Worm (Caenorhabditis elegans) whole organism, late embryonic: ENCODE results near the gene nhr-58.

Experiments used
- F13H6.1 ChIP-seq: sonication (generic microtip); optimal IDR thresholded peaks from 2 replicates; lab custom pipeline; 2016; ENCODE audit warnings: missing genetic modification characterization, missing compliant biosample characterization
- K02D7.2 ChIP-seq: sonication (generic microtip); optimal IDR thresholded peaks from 2 replicates; lab custom pipeline; 2017; ENCODE audit warnings: mild to moderate bottlenecking, missing genetic modification characterization, missing compliant biosample characterization
- ceh-14 ChIP-seq: sonication (generic microtip); optimal IDR thresholded peaks from 2 replicates; lab custom pipeline; 2016; ENCODE audit warnings: missing genotype, missing genetic modification characterization, missing compliant biosample characterization
- ceh-18 ChIP-seq: sonication (generic microtip); optimal IDR thresholded peaks from 2 replicates; lab custom pipeline; 2016; ENCODE audit warnings: missing genetic modification characterization, missing compliant biosample characterization
- ceh-19 ChIP-seq: fragments of 200-800 bp; sonication (Bioruptor generic); optimal IDR thresholded peaks from 2 replicates; lab custom pipeline; 2018; ENCODE audit warnings: mild to moderate bottlenecking, missing genetic modification characterization, missing compliant biosample characterization
- ceh-2 ChIP-seq: sonication (generic microtip); optimal IDR thresholded peaks from 2 replicates; lab custom pipeline; 2016; ENCODE audit warnings: missing genotype, missing genetic modification characterization, missing compliant biosample characterization
- ceh-48 ChIP-seq: sonication (generic microtip); optimal IDR thresholded peaks from 2 replicates; lab custom pipeline; 2016; ENCODE audit warnings: missing genetic modification characterization, inconsistent platforms, missing compliant biosample characterization
- ceh-6 ChIP-seq: fragments of 200-800 bp; sonication (Bioruptor generic); optimal IDR thresholded peaks from 2 replicates; lab custom pipeline; 2018; ENCODE audit warnings: mild to moderate bottlenecking, missing genetic modification characterization, missing compliant biosample characterization
- dve-1 ChIP-seq: sonication (generic microtip); optimal IDR thresholded peaks from 2 replicates; lab custom pipeline; 2017; ENCODE audit warnings: antibody characterized with exemption, mild to moderate bottlenecking, missing genetic modification characterization, missing compliant biosample characterization
- elt-2 ChIP-seq: sonication (generic microtip); optimal IDR thresholded peaks from 2 replicates; lab custom pipeline; 2016; ENCODE audit warnings: missing genetic modification reagents, missing genetic modification characterization, missing compliant biosample characterization
- elt-4 ChIP-seq: sonication (generic microtip); optimal IDR thresholded peaks from 2 replicates; lab custom pipeline; 2016; ENCODE audit warnings: missing genetic modification characterization, missing compliant biosample characterization
- fkh-10 ChIP-seq: fragments of 150-350 bp; optimal IDR thresholded peaks from 2 replicates; lab custom pipeline; 2014; ENCODE audit warnings: missing biosample characterization, missing genetic modification reagents, missing genetic modification characterization
- hlh-13 ChIP-seq: fragments of 200-800 bp; sonication (Bioruptor generic); optimal IDR thresholded peaks from 2 replicates; lab custom pipeline; 2018; ENCODE audit warnings: mild to moderate bottlenecking, missing genetic modification characterization, missing compliant biosample characterization
- hlh-6 ChIP-seq: sonication (generic microtip); optimal IDR thresholded peaks from 2 replicates; lab custom pipeline; 2016; ENCODE audit warnings: missing genotype, missing genetic modification characterization, missing compliant biosample characterization
- nfya-1 ChIP-seq: sonication (generic microtip); optimal IDR thresholded peaks from 2 replicates; lab custom pipeline; 2017; ENCODE audit warnings: missing genetic modification characterization, mild to moderate bottlenecking, missing compliant biosample characterization, antibody characterized with exemption, moderate library complexity
- nhr-11 ChIP-seq: fragments of 150-350 bp; optimal IDR thresholded peaks from 2 replicates; lab custom pipeline; 2014; ENCODE audit warnings: missing biosample characterization, missing genetic modification characterization
- npax-4 ChIP-seq: sonication (generic microtip); optimal IDR thresholded peaks from 2 replicates; lab custom pipeline; 2016; ENCODE audit warnings: missing genetic modification characterization, missing compliant biosample characterization
- pat-9 ChIP-seq: fragments of 200-800 bp; sonication (Bioruptor generic); optimal IDR thresholded peaks from 2 replicates; lab custom pipeline; 2018; ENCODE audit warnings: mild to moderate bottlenecking, missing genetic modification characterization, moderate library complexity, missing compliant biosample characterization
- pax-1 ChIP-seq: fragments of 150-350 bp; optimal IDR thresholded peaks from 2 replicates; lab custom pipeline; 2014; ENCODE audit warnings: missing biosample characterization, missing genetic modification characterization
- pros-1 ChIP-seq: fragments of 150-350 bp; optimal IDR thresholded peaks from 2 replicates; lab custom pipeline; 2014; ENCODE audit warnings: missing biosample characterization, missing genetic modification reagents, missing genetic modification characterization
- ref-2 ChIP-seq: sonication (generic microtip); optimal IDR thresholded peaks from 2 replicates; lab custom pipeline; 2016; ENCODE audit warnings: missing genetic modification characterization, missing compliant biosample characterization
- sox-4 ChIP-seq: sonication (generic microtip); optimal IDR thresholded peaks from 2 replicates; lab custom pipeline; 2017; ENCODE audit warnings: mild to moderate bottlenecking, missing genetic modification characterization, inconsistent platforms, missing compliant biosample characterization
- syd-9 ChIP-seq: sonication (generic microtip); optimal IDR thresholded peaks from 2 replicates; lab custom pipeline; 2016; ENCODE audit warnings: mild to moderate bottlenecking, missing genetic modification characterization, moderate library complexity, missing compliant biosample characterization
- tbx-2 ChIP-seq: sonication (generic microtip); optimal IDR thresholded peaks from 2 replicates; lab custom pipeline; 2016; ENCODE audit warnings: missing genetic modification characterization, missing compliant biosample characterization
- zip-5 ChIP-seq: sonication (generic microtip); optimal IDR thresholded peaks from 2 replicates; lab custom pipeline; 2016; ENCODE audit warnings: missing genetic modification characterization, missing compliant biosample characterization
- ztf-16 ChIP-seq: sonication (generic microtip); optimal IDR thresholded peaks from 2 replicates; lab custom pipeline; 2017; ENCODE audit warnings: missing genetic modification characterization, missing compliant biosample characterization

Gene nhr-58

DNA sequence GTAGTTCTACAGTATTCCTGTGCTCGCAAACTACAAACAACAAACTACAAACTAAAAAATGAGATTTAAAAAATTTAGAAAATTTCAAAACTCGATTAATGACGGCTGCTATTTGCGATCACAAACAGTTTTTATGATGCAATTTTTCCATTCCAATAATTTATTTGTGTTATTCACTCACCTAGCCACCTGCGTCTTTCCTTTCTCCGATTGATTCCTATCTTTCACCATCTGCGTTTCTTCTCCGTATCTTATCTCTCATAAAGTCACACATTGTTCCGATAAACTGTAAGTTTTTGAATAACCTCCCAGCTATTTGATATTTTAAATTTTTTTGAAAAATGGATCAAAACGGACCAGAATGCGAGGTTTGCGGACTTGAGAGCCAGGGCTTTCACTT is 2.1 kb downstream of the nhr-58 start, which contains the start of gene nhr-132:
Gene nhr-132, plus strand, starts transcription at position 271 of the 400 bp plus-strand sequence.
- TF ChIP-seq nfya-1 (tag; lab: Kevin White, UChicago) (peak; percentile 14), elt-2 (tag; lab: Kevin White, UChicago) (peak; percentile 21), ztf-16 (tag; lab: Kevin White, UChicago) (no peak)
- TF ChIP-seq, all 69 proteins: peak for 2

DNA sequence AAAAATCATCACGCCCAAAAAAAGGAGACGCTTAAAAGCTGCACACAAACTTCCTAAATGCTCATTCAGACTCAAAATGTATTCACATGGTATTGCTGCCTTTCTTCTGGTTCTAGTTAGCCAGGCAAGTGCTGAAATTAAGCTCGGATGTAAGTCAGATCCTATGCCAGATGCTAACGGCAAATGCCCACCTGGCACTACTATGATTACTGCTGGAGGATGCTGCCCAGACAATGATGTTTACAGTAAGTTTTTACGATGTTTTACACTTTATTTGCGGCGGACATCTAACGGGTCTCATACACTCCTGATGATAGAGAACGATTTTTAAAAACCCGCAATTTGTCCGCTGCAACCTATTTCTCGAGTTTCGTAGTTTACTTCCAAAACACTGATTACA is 4.5 kb downstream of the nhr-58 start, which contains the start of gene C14C6.5:
Gene C14C6.5, plus strand, starts transcription at position 58 of the 400 bp plus-strand sequence.
- no peak for TF ChIP-seq pros-1 (tag; lab: Kevin White, UChicago)
- TF ChIP-seq, all 69 proteins: peak for 0

DNA sequence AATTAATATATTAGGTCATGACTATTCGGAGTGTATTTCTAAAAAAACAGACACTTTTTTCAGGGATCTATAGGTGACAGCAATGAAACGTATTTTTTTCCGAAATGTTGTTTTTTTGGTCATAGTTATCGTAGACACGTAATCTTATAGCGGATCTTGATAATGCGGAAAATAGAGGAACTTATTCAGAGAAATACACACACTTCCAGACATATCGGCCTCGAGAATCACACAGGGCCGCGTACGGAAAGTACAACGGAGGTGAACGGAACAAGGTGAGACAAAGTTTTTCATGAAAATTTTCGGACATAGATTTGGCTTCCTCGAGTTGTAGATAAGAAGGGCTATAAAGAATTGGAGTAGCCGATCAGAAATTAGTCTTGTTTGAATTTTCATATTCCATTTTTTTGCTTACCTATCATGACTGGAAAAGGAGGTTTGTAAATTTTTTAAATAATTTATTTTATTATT is 7.0 kb downstream of the nhr-58 start, which contains the start of gene nhr-155:
Gene nhr-155, plus strand, starts transcription at position 421 of the 471 bp plus-strand sequence.
- TF ChIP-seq ztf-16 (tag; lab: Kevin White, UChicago) (no peak), nhr-11 (tag; lab: Kevin White, UChicago) (no peak), fkh-10 (GFP tag; lab: Kevin White, UChicago) (no peak), ceh-48 (tag; lab: Kevin White, UChicago) (no peak), hlh-13 (GFP tag; lab: Kevin White, UChicago) (no peak), ref-2 (tag; lab: Kevin White, UChicago) (no peak), ceh-18 (tag; lab: Kevin White, UChicago) (no peak), sox-4 (tag; lab: Kevin White, UChicago) (no peak), K02D7.2 (tag; lab: Kevin White, UChicago) (no peak)
- TF ChIP-seq, all 69 proteins: peak for 0

DNA sequence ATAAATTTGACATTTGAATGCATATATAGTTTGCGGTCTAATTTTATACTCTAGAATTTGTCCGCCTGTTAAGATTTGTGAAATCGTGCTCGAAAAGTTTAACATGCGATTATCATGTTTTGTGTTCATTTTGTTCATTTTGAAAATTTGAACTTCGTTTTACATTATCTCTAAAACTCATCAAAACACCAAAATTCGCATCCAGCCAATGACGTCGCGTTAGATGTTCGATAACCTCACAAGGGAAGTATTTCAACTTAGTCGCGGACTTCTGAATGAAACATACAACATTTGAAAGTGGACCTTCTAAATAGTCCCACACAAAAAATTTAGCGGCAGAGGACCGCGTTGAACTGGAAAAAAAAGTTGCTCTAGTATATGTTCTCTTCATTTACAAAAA is 9.4 kb downstream of the nhr-58 start:
- TF ChIP-seq ceh-19, result no peak

DNA sequence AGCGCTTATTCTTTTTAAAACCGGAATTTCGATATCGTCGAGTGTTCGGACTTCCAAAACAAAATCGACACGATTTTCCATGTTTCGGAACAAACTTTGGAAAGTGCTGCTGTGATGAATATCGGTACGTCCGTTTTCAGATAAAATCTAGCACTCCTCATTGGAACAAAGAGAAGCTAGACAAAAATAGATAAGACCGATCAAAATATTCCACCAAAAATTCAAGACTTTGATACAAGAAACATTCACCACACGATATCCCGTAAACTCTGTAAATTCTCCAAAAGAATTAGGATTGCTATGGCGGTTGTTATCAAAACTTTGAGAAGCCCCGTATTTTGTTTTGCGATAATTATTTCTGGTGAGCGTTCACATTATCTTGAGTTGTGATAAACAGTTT is 11.1 kb downstream of the nhr-58 start, which contains the start of gene C14C6.3:
Gene C14C6.3, plus strand, starts transcription at position 301 of the 400 bp plus-strand sequence.
- TF ChIP-seq npax-4, result no peak

DNA sequence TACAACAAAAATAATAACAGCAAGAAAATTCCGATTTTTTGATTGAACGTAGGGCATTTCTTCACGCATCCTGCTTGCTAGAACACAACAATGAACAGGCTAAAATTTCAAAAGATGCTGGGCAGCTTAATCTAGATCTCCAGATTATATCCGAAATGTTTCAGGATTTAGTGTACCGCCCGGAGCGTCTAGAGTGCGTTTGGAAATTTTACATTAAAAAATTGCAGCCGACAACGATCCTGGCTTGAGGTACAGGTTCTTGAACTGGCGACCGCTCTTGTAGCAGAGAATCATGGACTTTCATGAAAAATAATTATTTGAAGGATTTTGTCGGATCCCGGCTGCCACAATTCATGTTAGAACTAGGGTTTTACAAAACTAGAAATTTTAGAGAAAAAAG is 15.9 kb downstream of the nhr-58 start, which contains the start of gene C14C6.6:
Gene C14C6.6, minus strand, starts transcription at position 101 of the 400 bp plus-strand sequence.
- TF ChIP-seq pat-9 (tag; lab: Kevin White, UChicago) (no peak), hlh-6 (no peak)

DNA sequence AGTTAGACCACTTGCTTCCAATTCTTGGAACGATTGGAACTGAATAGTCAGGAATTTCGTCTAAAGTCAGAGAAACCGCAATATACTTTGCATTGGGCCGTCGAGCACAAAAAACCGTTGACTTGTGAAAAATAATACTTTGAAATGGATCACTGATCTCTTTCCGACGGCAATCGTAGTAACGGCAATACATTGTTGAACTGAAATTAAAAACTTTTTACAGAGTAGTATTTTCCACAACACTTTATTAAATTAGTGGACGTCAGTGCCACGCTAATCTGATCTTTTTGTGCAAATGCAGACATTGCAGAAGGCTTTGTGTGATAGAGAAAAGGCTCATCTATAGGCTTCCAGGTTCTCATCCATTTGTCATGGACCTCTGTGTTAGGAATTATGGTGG is 20.3 kb downstream of the nhr-58 start:
- TF ChIP-seq pax-1 (no peak), dve-1 (tag; lab: Kevin White, UChicago) (no peak), F13H6.1 (tag; lab: Kevin White, UChicago) (no peak)

DNA sequence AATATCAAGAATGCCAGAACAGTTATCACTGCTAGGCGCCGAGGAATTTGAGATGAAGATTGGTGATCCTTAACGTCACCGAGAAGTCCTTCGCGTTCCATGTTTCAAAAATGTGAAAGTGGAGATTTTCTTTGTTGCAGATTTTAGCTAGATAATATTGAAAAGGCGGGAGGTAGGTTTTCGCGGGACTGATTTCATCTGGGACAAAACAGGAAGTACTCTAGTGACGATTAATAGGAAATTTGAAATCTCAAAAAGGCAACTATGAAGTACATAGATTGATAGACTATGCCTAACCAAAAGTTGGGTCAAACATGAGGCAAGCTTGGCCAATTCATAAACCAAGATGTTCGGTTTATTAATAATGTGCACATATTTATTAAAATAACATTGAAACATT is 21.0 kb downstream of the nhr-58 start, which contains the start of gene C14C6.8:
Gene C14C6.8, minus strand, starts transcription at position 101 of the 400 bp plus-strand sequence.
- TF ChIP-seq nhr-11 (tag; lab: Kevin White, UChicago) (no peak), ceh-6 (GFP tag; lab: Kevin White, UChicago) (no peak), ceh-19 (no peak)

DNA sequence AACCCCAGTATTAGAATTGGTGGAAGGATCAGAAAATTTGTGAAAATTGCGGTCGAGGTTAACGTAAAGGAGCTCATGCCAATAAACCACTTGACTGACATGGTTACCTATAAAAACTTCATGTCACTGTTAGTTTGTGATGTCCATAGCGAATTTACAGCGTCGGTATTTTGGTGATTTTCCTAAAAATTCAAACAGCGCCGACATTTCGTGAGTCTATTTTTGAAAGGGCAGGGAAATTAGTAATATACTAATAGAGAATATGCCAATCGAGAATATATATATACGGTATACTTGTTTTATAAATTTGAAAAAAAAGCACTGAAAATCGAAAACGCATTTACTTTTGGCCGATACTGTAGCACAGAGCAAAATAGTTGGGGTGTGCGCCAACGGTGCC is 24.0 kb downstream of the nhr-58 start, which contains the start of gene srx-8:
Gene srx-8, minus strand, starts transcription at position 101 of the 400 bp plus-strand sequence.
- TF ChIP-seq ceh-19, result no peak
- no peak for TF ChIP-seq tbx-2 (tag; lab: Kevin White, UChicago)
- no peak for TF ChIP-seq zip-5 (tag; lab: Kevin White, UChicago)
- no peak for TF ChIP-seq elt-4 (tag; lab: Kevin White, UChicago)
- no peak for TF ChIP-seq pros-1 (tag; lab: Kevin White, UChicago)
- no peak for TF ChIP-seq ceh-2 (tag; lab: Kevin White, UChicago)
- no peak for TF ChIP-seq syd-9 (tag; lab: Kevin White, UChicago)
- TF ChIP-seq ceh-14 (tag; lab: Kevin White, UChicago), result no peak
